Fruit fly (Drosophila melanogaster): Measurements from ENCODE around the gene E2f1.

E2f1 gene

DNA sequence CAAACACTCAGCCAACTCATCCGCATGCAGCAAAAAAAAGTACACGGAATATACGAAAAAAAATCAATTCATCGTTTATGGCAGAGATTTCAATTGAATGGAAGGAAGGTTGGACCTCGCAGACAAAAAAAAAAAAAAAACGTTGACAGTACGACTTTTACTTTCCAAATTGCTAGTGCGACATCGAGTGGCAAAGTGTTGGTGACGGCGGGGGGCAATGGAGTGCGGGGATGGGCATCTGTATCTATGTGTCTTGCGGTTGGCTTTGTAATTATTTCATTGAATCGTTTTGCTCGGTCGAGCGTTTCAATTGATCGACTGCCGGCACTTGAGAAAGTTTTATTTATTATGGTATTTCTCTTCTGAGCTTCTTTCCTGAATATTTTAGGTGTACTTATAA, 40.9 kb upstream of the E2f1 start:
- TF ChIP-seq Sox14 (GFP tag; optimal IDR thresholded peaks at IDR 0.05) (no peak), Lpt (GFP tag; optimal IDR thresholded peaks at IDR 0.05) (no peak), CG7368 (GFP tag; optimal IDR thresholded peaks at IDR 0.05) (no peak), ss (GFP tag; optimal IDR thresholded peaks at IDR 0.05) (no peak), dac (GFP tag; optimal IDR thresholded peaks at IDR 0.05) (no peak), net (GFP tag; optimal IDR thresholded peaks at IDR 0.05) (no peak), CG11902 (GFP tag; optimal IDR thresholded peaks at IDR 0.05) (no peak), Sox15 (GFP tag; optimal IDR thresholded peaks at IDR 0.05) (no peak), esn (GFP tag; optimal IDR thresholded peaks at IDR 0.05) (no peak), CG10669 (GFP tag; optimal IDR thresholded peaks at IDR 0.05) (no peak), svp (GFP tag) (no peak), acj6 (GFP tag; optimal IDR thresholded peaks at IDR 0.05) (no peak), Eip78C (GFP tag) (no peak), CG16779 (tag; optimal IDR thresholded peaks at IDR 0.05) (no peak), CG3032 (tag; optimal IDR thresholded peaks at IDR 0.05) (no peak), fd85E (GFP tag; optimal IDR thresholded peaks at IDR 0.05) (no peak), OdsH (GFP tag; optimal IDR thresholded peaks at IDR 0.05) (no peak), CG8319 (GFP tag; optimal IDR thresholded peaks at IDR 0.05) (no peak), Met (GFP tag; optimal IDR thresholded peaks at IDR 0.05) (no peak)

DNA sequence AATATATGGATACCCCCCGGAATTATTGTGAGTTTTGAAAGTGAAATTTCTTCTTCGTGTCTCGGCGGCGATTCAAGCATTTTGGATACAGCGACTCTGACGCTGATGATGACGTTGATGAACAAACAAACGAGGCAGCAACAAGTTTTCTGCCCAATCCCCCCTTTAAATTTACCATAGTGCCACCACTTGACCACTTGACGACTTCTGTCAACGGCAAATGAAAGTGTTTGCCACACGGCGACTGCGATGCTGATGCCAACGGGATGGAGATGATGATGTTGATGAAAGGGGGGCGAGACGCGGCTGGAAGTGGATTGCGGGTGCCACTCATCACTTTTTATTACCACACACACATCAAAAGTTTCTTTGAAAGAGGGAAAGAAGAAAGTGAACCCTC, 39.8 kb upstream of the E2f1 start:
- TF ChIP-seq Sox15 (GFP tag; optimal IDR thresholded peaks at IDR 0.05) = no peak
- peak; percentile 6 for TF ChIP-seq Eip78C (GFP tag)
- TF ChIP-seq Blimp-1 (GFP tag; optimal IDR thresholded peaks at IDR 0.05) = peak; percentile 72
- TF ChIP-seq CG6808 (GFP tag; optimal IDR thresholded peaks at IDR 0.05) = no peak

DNA sequence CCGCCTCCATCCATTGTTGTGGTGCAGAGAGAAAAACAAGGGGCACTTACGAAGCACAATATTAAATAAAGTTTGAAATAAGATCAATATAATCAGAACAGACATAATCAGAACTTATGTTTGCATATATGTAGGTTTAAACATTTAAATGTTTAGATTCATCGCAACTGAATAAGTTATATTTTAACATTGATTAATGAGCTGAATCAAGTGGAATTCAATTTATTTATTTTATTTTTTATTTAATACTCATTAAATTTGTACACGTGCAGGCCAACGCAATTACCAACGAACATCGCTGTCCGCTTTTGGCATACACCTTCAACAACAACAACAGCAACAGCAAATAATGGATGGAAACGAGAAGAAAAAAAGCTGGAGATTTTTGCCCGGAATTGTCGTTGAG, 38.2 kb upstream of the E2f1 start:
- TF ChIP-seq Sox15 (GFP tag; optimal IDR thresholded peaks at IDR 0.05) (peak; percentile 69), CG3032 (tag; optimal IDR thresholded peaks at IDR 0.05) (peak; percentile 93), Eip78C (GFP tag) (peak; percentile 96), eg (GFP tag; IDR thresholded peaks at IDR 0.05) (peak; percentile 65; the same call in 1 of the 3 replicates), fkh (GFP tag; optimal IDR thresholded peaks at IDR 0.05) (no peak), CG15336 (GFP tag; IDR thresholded peaks at IDR 0.05) (peak; percentile 89), dsx (GFP tag; optimal IDR thresholded peaks at IDR 0.05; ENCODE audit: poor library complexity, severe bottlenecking) (peak; percentile 91), dac (GFP tag; optimal IDR thresholded peaks at IDR 0.05) (peak; percentile 61), CG34406 (GFP tag; optimal IDR thresholded peaks at IDR 0.05) (peak; percentile 81), CG3919 (GFP tag; optimal IDR thresholded peaks at IDR 0.05) (peak; percentile 86), CG1621 (tag; optimal IDR thresholded peaks at IDR 0.05) (peak; percentile 80), Hr4 (GFP tag; optimal IDR thresholded peaks at IDR 0.05) (peak; percentile 79), CG31627 (GFP tag; optimal IDR thresholded peaks at IDR 0.05) (peak; percentile 46), acj6 (GFP tag; optimal IDR thresholded peaks at IDR 0.05) (peak; percentile 85), CG6808 (GFP tag; optimal IDR thresholded peaks at IDR 0.05) (peak; percentile 90), topi (GFP tag; optimal IDR thresholded peaks at IDR 0.05) (peak; percentile 72), spab (GFP tag; optimal IDR thresholded peaks at IDR 0.05) (peak; percentile 88), Blimp-1 (GFP tag; optimal IDR thresholded peaks at IDR 0.05) (peak; percentile 32), CG10669 (GFP tag; optimal IDR thresholded peaks at IDR 0.05) (peak; percentile 90), achi (GFP tag; optimal IDR thresholded peaks at IDR 0.05) (peak; percentile 84), esn (GFP tag; optimal IDR thresholded peaks at IDR 0.05) (peak; percentile 76), CG7368 (GFP tag; optimal IDR thresholded peaks at IDR 0.05) (peak; percentile 79), CG4318 (GFP tag; optimal IDR thresholded peaks at IDR 0.05) (peak; percentile 83), CG11762 (GFP tag; optimal IDR thresholded peaks at IDR 0.05; ENCODE audit: insufficient read depth) (peak; percentile 75), OdsH (GFP tag; optimal IDR thresholded peaks at IDR 0.05) (peak; percentile 83), Ets96B (tag; optimal IDR thresholded peaks at IDR 0.05) (peak; percentile 93), Ets21C (GFP tag; optimal IDR thresholded peaks at IDR 0.05) (peak; percentile 20), CG6276 (GFP tag; optimal IDR thresholded peaks at IDR 0.05) (peak; percentile 81), Sox102F (GFP tag; optimal IDR thresholded peaks at IDR 0.05) (peak; percentile 70), fd85E (GFP tag; optimal IDR thresholded peaks at IDR 0.05) (no peak), lz (GFP tag; optimal IDR thresholded peaks at IDR 0.05) (peak; percentile 55), svp (GFP tag) (peak; percentile 87), CG9139 (GFP tag; optimal IDR thresholded peaks at IDR 0.05) (peak; percentile 71), fd59A (GFP tag; optimal IDR thresholded peaks at IDR 0.05) (peak; percentile 88), Met (GFP tag; optimal IDR thresholded peaks at IDR 0.05) (peak; percentile 65), Sox14 (GFP tag; optimal IDR thresholded peaks at IDR 0.05) (peak; percentile 65), CG11902 (GFP tag; optimal IDR thresholded peaks at IDR 0.05) (peak; percentile 65), ss (GFP tag; optimal IDR thresholded peaks at IDR 0.05) (peak; percentile 88 to 91), CG6163 (GFP tag; IDR thresholded peaks at IDR 0.05) (peak; percentile 80), Gug (GFP tag; IDR thresholded peaks at IDR 0.05) (peak; percentile 48), CG16779 (tag; optimal IDR thresholded peaks at IDR 0.05) (peak; percentile 72), CG8319 (GFP tag; optimal IDR thresholded peaks at IDR 0.05) (peak; percentile 77)

Data from whole organism, prepupa.